Worm (Caenorhabditis elegans) whole organism, late embryonic: ENCODE data around the gene ceh-49.

Source experiments
- C08G9.2 ChIP-seq: sonication (generic microtip); optimal IDR thresholded peaks from 2 replicates; lab custom pipeline; 2016; ENCODE audit warnings: mild to moderate bottlenecking, missing genetic modification characterization, moderate library complexity, missing compliant biosample characterization
- K02D7.2 ChIP-seq: sonication (generic microtip); optimal IDR thresholded peaks from 2 replicates; lab custom pipeline; 2017; ENCODE audit warnings: mild to moderate bottlenecking, missing genetic modification characterization, missing compliant biosample characterization
- T23F11.4 ChIP-seq: fragments of 200-800 bp; sonication (Bioruptor generic); optimal IDR thresholded peaks from 2 replicates; lab custom pipeline; 2018; ENCODE audit warnings: mild to moderate bottlenecking, missing genetic modification characterization, missing compliant biosample characterization
- Y22D7AL.16 ChIP-seq: sonication (generic microtip); optimal IDR thresholded peaks from 2 replicates; lab custom pipeline; 2016; ENCODE audit warnings: missing genetic modification characterization, missing compliant biosample characterization
- ama-1 ChIP-seq: fragments of 150-350 bp; optimal IDR thresholded peaks from 2 replicates; lab custom pipeline; 2014
- ceh-18 ChIP-seq: sonication (generic microtip); optimal IDR thresholded peaks from 2 replicates; lab custom pipeline; 2016; ENCODE audit warnings: missing genetic modification characterization, missing compliant biosample characterization
- ceh-19 ChIP-seq: fragments of 200-800 bp; sonication (Bioruptor generic); optimal IDR thresholded peaks from 2 replicates; lab custom pipeline; 2018; ENCODE audit warnings: mild to moderate bottlenecking, missing genetic modification characterization, missing compliant biosample characterization
- ceh-2 ChIP-seq: sonication (generic microtip); optimal IDR thresholded peaks from 2 replicates; lab custom pipeline; 2016; ENCODE audit warnings: missing genotype, missing genetic modification characterization, missing compliant biosample characterization
- ceh-24 ChIP-seq: sonication (generic microtip); optimal IDR thresholded peaks from 2 replicates; lab custom pipeline; 2016; ENCODE audit warnings: mild to moderate bottlenecking, missing genetic modification characterization, missing compliant biosample characterization
- ceh-31 ChIP-seq: sonication (generic microtip); optimal IDR thresholded peaks from 2 replicates; lab custom pipeline; 2016; ENCODE audit warnings: missing genetic modification characterization, missing compliant biosample characterization
- ceh-34 ChIP-seq: sonication (generic microtip); optimal IDR thresholded peaks from 2 replicates; lab custom pipeline; 2016; ENCODE audit warnings: mild to moderate bottlenecking, missing genetic modification characterization, missing compliant biosample characterization
- ceh-45 ChIP-seq: fragments of 200-800 bp; sonication (Bioruptor generic); IDR thresholded peaks from 2 replicates; pipeline ENCODE4 v1.3.6; 2022; ENCODE audit warnings: missing genetic modification reagents, missing genetic modification characterization, missing compliant biosample characterization
- ceh-6 ChIP-seq: fragments of 200-800 bp; sonication (Bioruptor generic); optimal IDR thresholded peaks from 2 replicates; lab custom pipeline; 2018; ENCODE audit warnings: mild to moderate bottlenecking, missing genetic modification characterization, missing compliant biosample characterization
- ceh-9 ChIP-seq: sonication (generic microtip); optimal IDR thresholded peaks from 2 replicates; lab custom pipeline; 2016; ENCODE audit warnings: mild to moderate bottlenecking, missing genetic modification characterization, inconsistent platforms, missing compliant biosample characterization
- dve-1 ChIP-seq: sonication (generic microtip); optimal IDR thresholded peaks from 2 replicates; lab custom pipeline; 2017; ENCODE audit warnings: antibody characterized with exemption, mild to moderate bottlenecking, missing genetic modification characterization, missing compliant biosample characterization
- elt-2 ChIP-seq: sonication (generic microtip); optimal IDR thresholded peaks from 2 replicates; lab custom pipeline; 2016; ENCODE audit warnings: missing genetic modification reagents, missing genetic modification characterization, missing compliant biosample characterization
- elt-4 ChIP-seq: sonication (generic microtip); optimal IDR thresholded peaks from 2 replicates; lab custom pipeline; 2016; ENCODE audit warnings: missing genetic modification characterization, missing compliant biosample characterization
- ets-4 ChIP-seq: sonication (generic microtip); optimal IDR thresholded peaks from 2 replicates; lab custom pipeline; 2016; ENCODE audit warnings: missing genetic modification characterization, missing compliant biosample characterization
- hlh-13 ChIP-seq: fragments of 200-800 bp; sonication (Bioruptor generic); optimal IDR thresholded peaks from 2 replicates; lab custom pipeline; 2018; ENCODE audit warnings: mild to moderate bottlenecking, missing genetic modification characterization, missing compliant biosample characterization
- hlh-15 ChIP-seq: sonication (generic microtip); optimal IDR thresholded peaks from 2 replicates; lab custom pipeline; 2016; ENCODE audit warnings: missing genetic modification characterization, missing compliant biosample characterization
- hlh-8 ChIP-seq: sonication (generic microtip); optimal IDR thresholded peaks from 2 replicates; lab custom pipeline; 2016; ENCODE audit warnings: missing genotype, missing genetic modification characterization, missing compliant biosample characterization
- lim-6 ChIP-seq: sonication (generic microtip); optimal IDR thresholded peaks from 2 replicates; lab custom pipeline; 2016; ENCODE audit warnings: missing genetic modification characterization, missing compliant biosample characterization
- lin-11 ChIP-seq: fragments of 200-800 bp; sonication (Bioruptor generic); optimal IDR thresholded peaks from 2 replicates; lab custom pipeline; 2018; ENCODE audit warnings: mild to moderate bottlenecking, missing genetic modification characterization, missing compliant biosample characterization
- mec-3 ChIP-seq: sonication (generic microtip); optimal IDR thresholded peaks from 2 replicates; lab custom pipeline; 2016; ENCODE audit warnings: borderline replicate concordance, missing genetic modification characterization, missing compliant biosample characterization
- nfya-1 ChIP-seq: sonication (generic microtip); optimal IDR thresholded peaks from 2 replicates; lab custom pipeline; 2017; ENCODE audit warnings: missing genetic modification characterization, mild to moderate bottlenecking, missing compliant biosample characterization, antibody characterized with exemption, moderate library complexity
- nhr-11 ChIP-seq: fragments of 150-350 bp; optimal IDR thresholded peaks from 2 replicates; lab custom pipeline; 2014; ENCODE audit warnings: missing biosample characterization, missing genetic modification characterization
- nhr-232 ChIP-seq: sonication (generic microtip); optimal IDR thresholded peaks from 2 replicates; lab custom pipeline; 2016; ENCODE audit warnings: missing genetic modification characterization, missing compliant biosample characterization
- pag-3 ChIP-seq: sonication (generic microtip); optimal IDR thresholded peaks from 2 replicates; lab custom pipeline; 2016; ENCODE audit warnings: missing compliant biosample characterization, missing genetic modification characterization, borderline replicate concordance
- pat-9 ChIP-seq: fragments of 200-800 bp; sonication (Bioruptor generic); optimal IDR thresholded peaks from 2 replicates; lab custom pipeline; 2018; ENCODE audit warnings: mild to moderate bottlenecking, missing genetic modification characterization, moderate library complexity, missing compliant biosample characterization
- pha-2 ChIP-seq: sonication (generic microtip); optimal IDR thresholded peaks from 2 replicates; lab custom pipeline; 2017; ENCODE audit warnings: mild to moderate bottlenecking, missing genetic modification characterization, missing compliant biosample characterization
- pqm-1 ChIP-seq: sonication (generic microtip); optimal IDR thresholded peaks from 2 replicates; lab custom pipeline; 2016; ENCODE audit warnings: missing genetic modification characterization, missing compliant biosample characterization
- pros-1 ChIP-seq: fragments of 150-350 bp; optimal IDR thresholded peaks from 2 replicates; lab custom pipeline; 2014; ENCODE audit warnings: missing biosample characterization, missing genetic modification reagents, missing genetic modification characterization
- ref-2 ChIP-seq: sonication (generic microtip); optimal IDR thresholded peaks from 2 replicates; lab custom pipeline; 2016; ENCODE audit warnings: missing genetic modification characterization, missing compliant biosample characterization
- rnt-1 ChIP-seq: sonication (generic microtip); optimal IDR thresholded peaks from 2 replicates; lab custom pipeline; 2016; ENCODE audit warnings: missing genetic modification characterization, missing compliant biosample characterization
- sox-4 ChIP-seq: sonication (generic microtip); optimal IDR thresholded peaks from 2 replicates; lab custom pipeline; 2017; ENCODE audit warnings: mild to moderate bottlenecking, missing genetic modification characterization, inconsistent platforms, missing compliant biosample characterization
- syd-9 ChIP-seq: sonication (generic microtip); optimal IDR thresholded peaks from 2 replicates; lab custom pipeline; 2016; ENCODE audit warnings: mild to moderate bottlenecking, missing genetic modification characterization, moderate library complexity, missing compliant biosample characterization
- tbx-2 ChIP-seq: sonication (generic microtip); optimal IDR thresholded peaks from 2 replicates; lab custom pipeline; 2016; ENCODE audit warnings: missing genetic modification characterization, missing compliant biosample characterization
- tbx-7 ChIP-seq: sonication (generic microtip); optimal IDR thresholded peaks from 2 replicates; lab custom pipeline; 2016; ENCODE audit warnings: missing genotype, missing genetic modification characterization, missing compliant biosample characterization
- unc-3 ChIP-seq, 2 experiments: fragments of 200-800 bp in 1 of 2; sonication (Bioruptor generic) in 1 of 2; sonication (generic microtip) in 1 of 2; conservative IDR thresholded peaks in 1 of 2; optimal IDR thresholded peaks in 1 of 2; 2 replicates each; pipeline versions ENCODE4 v1.3.6 to Lab custom; 2016 to 2022; ENCODE audit warnings: missing compliant biosample characterization in 2 of 2, missing genetic modification characterization in 2 of 2, missing genetic modification reagents in 1 of 2
- unc-42 ChIP-seq: sonication (generic microtip); optimal IDR thresholded peaks from 2 replicates; lab custom pipeline; 2016; ENCODE audit warnings: missing genotype, missing genetic modification characterization, missing compliant biosample characterization
- unc-55 ChIP-seq: sonication (generic microtip); optimal IDR thresholded peaks from 2 replicates; lab custom pipeline; 2017; ENCODE audit warnings: missing biosample characterization, missing genetic modification reagents, missing genetic modification characterization
- unc-86 ChIP-seq: sonication (generic microtip); optimal IDR thresholded peaks from 2 replicates; lab custom pipeline; 2016; ENCODE audit warnings: missing genetic modification characterization, missing compliant biosample characterization
- zip-5 ChIP-seq: sonication (generic microtip); optimal IDR thresholded peaks from 2 replicates; lab custom pipeline; 2016; ENCODE audit warnings: missing genetic modification characterization, missing compliant biosample characterization

Gene ceh-49

DNA sequence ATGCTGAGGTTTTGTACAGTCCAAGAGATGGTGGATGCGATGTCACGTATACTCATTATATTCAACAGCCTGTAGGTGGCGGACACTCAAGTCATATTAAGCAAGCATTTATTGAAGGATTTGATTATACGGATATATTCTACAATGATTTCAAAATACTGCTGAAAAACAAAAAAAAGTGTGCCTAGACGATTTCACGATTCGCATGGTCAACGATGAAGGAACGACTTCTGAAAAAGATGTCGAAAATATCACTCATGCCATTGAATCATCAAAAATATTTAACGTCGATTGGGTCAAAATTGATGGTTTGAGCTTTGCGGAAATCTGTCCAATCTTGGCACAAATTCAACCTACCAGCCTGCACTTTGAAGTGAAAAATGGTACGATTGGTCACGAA, 3.0 kb downstream of the ceh-49 start:
- TF ChIP-seq ceh-6 (GFP tag; lab: Kevin White, UChicago): no peak

DNA sequence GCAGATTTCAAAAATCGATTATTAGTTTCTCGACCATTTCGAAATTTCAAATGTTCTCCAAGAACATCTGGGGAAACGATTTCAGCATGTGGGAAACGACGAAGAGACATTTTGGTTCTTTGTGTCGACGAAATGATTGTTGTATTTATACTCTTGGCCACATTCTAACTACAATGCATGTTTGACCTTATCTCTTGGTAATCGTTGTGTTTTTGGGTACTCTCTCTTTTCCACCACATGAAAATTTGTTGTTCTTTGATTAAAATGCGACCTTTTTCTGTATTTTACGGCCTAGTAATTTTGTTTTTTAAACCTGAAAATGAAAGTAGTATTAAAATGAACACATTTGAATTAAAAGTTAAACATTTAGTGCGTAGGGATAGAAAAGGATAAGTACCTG, 7.2 kb downstream of the ceh-49 start, which contains the start of gene F17A9.5:
Gene F17A9.5 (minus strand): TSS at position 175 of the 400 bp plus-strand sequence.
- no peak for TF ChIP-seq ama-1 (lab: Kevin White, UChicago)
- TF ChIP-seq nhr-11: no peak
- no peak for TF ChIP-seq nhr-232 (tag; lab: Kevin White, UChicago)
- TF ChIP-seq syd-9 (tag; lab: Kevin White, UChicago): no peak
- TF ChIP-seq, all 69 proteins: peak for 0

DNA sequence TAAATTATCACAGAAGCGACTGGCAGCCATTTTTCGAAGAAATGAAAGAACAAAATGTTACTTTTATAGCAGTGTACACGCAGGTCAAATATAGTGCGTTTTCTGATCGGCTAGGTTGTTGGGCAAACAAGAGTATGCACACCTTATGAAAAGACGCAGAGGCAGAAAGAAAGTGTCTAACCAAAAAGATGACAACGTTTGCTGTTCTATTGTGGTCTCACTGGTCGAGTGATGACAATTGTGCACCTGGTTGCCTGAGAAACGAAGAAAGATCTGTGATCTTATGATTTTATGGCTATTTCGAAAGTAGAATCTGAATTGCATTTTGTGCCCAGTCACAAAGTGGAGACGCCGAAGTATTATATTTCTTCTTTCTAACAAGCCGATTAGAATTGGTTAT, 9.5 kb downstream of the ceh-49 start, which contains the start of gene F17A9.4:
Gene F17A9.4 (minus strand): TSS at position 97 of the 400 bp plus-strand sequence.
- TF ChIP-seq Y22D7AL.16 (tag; lab: Kevin White, UChicago) (no peak), pqm-1 (tag; lab: Kevin White, UChicago) (peak; percentile 28)

DNA sequence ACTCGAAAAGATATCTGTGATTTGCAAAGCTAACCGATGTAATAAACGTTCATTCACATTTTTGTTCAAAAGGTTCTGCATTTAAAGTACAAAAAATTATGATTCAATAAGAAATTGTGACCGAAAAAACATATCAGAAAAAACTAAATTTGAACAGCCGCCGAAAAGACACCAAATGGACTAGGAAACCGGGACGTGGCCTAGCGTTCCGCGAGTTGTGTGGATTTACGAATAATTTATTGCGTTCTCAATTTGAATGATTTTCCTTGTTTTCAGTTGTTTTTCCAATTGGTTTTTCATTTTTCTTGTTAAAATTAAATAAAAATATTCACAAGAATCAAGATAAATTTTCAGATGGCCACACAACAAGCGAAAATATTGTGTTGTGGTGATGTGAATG, 12.5 kb downstream of the ceh-49 start, which contains the start of gene cwf-19L1:
Gene cwf-19L1 (plus strand): TSS at position 355 of the 400 bp plus-strand sequence.
- TF ChIP-seq ceh-18 (tag; lab: Kevin White, UChicago) (peak; percentile 40), tbx-2 (peak; percentile 67), ceh-9 (tag; lab: Kevin White, UChicago) (no peak), ets-4 (tag; lab: Kevin White, UChicago) (peak; percentile 81), unc-42 (tag; lab: Kevin White, UChicago) (peak; percentile 31), zip-5 (tag; lab: Kevin White, UChicago) (peak; percentile 61), hlh-8 (tag; lab: Kevin White, UChicago) (peak; percentile 61), ceh-2 (tag; lab: Kevin White, UChicago) (peak; percentile 78), tbx-7 (tag; lab: Kevin White, UChicago) (peak; percentile 80), unc-55 (GFP tag; lab: Kevin White, UChicago) (no peak), C08G9.2 (tag; lab: Kevin White, UChicago) (peak; percentile 88), rnt-1 (tag; lab: Kevin White, UChicago) (peak; percentile 47), ceh-31 (peak; percentile 87), ref-2 (tag; lab: Kevin White, UChicago) (peak; percentile 29), pha-2 (no peak), ceh-24 (tag; lab: Kevin White, UChicago) (no peak), elt-2 (tag; lab: Kevin White, UChicago) (peak; percentile 2), nfya-1 (tag; lab: Kevin White, UChicago) (peak; percentile 42), T23F11.4 (GFP tag; lab: Kevin White, UChicago) (no peak), pat-9 (tag; lab: Kevin White, UChicago) (no peak)

DNA sequence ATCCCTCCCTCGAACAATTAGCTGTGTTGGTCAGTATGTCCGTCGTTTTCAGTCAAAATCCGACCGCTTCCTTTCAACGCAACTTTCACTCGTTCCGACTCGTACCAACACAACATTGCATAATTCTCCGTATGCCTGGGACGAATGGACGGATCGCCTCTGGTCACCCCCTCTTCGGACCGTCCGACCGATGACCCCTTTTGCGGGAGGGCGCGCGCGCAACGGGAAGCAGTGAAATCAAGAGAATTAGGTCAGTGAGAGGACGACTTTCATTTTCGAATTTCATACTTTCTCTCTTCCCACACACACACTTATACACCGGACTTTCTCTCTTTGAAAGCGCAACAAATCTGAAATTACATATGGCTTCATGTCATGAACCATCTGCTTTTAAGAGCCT, 14.6 kb downstream of the ceh-49 start, which contains the start of gene atf-8:
Gene atf-8 (plus strand): TSS at position 234 of the 400 bp plus-strand sequence.
- TF ChIP-seq nhr-11 (no peak), mec-3 (no peak), sox-4 (tag; lab: Kevin White, UChicago) (no peak), hlh-15 (tag; lab: Kevin White, UChicago) (no peak), nhr-232 (tag; lab: Kevin White, UChicago) (no peak), pha-2 (no peak), dve-1 (tag; lab: Kevin White, UChicago) (no peak), pros-1 (tag; lab: Kevin White, UChicago) (no peak), C08G9.2 (tag; lab: Kevin White, UChicago) (no peak), ceh-18 (tag; lab: Kevin White, UChicago) (no peak), K02D7.2 (tag; lab: Kevin White, UChicago) (no peak), lin-11 (no peak), unc-55 (GFP tag; lab: Kevin White, UChicago) (no peak), ref-2 (tag; lab: Kevin White, UChicago) (peak; percentile 74), lim-6 (tag; lab: Kevin White, UChicago) (no peak), ceh-45 (GFP tag; lab: Robert Waterston, UW) (no peak), unc-86 (tag; lab: Kevin White, UChicago) (no peak), pag-3 (no peak), ceh-2 (tag; lab: Kevin White, UChicago) (no peak), unc-3 (GFP tag; conservative IDR thresholded peaks at IDR 0.05; lab: Robert Waterston, UW) (no peak), unc-3 (tag; optimal IDR thresholded peaks at IDR 0.05; lab: Kevin White, UChicago) (no peak), T23F11.4 (GFP tag; lab: Kevin White, UChicago) (peak; percentile 42), ceh-31 (peak; percentile 14), hlh-13 (GFP tag; lab: Kevin White, UChicago) (no peak), ama-1 (lab: Kevin White, UChicago) (no peak), elt-4 (tag; lab: Kevin White, UChicago) (no peak), ceh-34 (no peak), tbx-2 (peak; percentile 3), ceh-19 (GFP tag; lab: Kevin White, UChicago) (no peak)
